Fruit fly (Drosophila melanogaster): ENCODE results near the gene CG31710.

The CG31710 gene

dm6 chr2L:9699615-9700014 lies 6.1 kb downstream of the CG31710 start, which contains the start of gene hoip:
Gene hoip, plus strand, starts transcription at chr2L:9699791.
- no peak for TF ChIP-seq Rel (GFP tag; optimal IDR thresholded peaks at IDR 0.05)
- TF ChIP-seq Rel (tag; optimal IDR thresholded peaks at IDR 0.05): peak; percentile 63
- TF ChIP-seq Dif (GFP tag; optimal IDR thresholded peaks at IDR 0.05; ENCODE audit: partially characterized antibody): no peak
- peak; percentile 43 for TF ChIP-seq brk (GFP tag; optimal IDR thresholded peaks at IDR 0.05)
- TF ChIP-seq Hnf4 (GFP tag; optimal IDR thresholded peaks at IDR 0.05): peak; percentile 14

- TF ChIP-seq Dif (GFP tag; optimal IDR thresholded peaks at IDR 0.05; ENCODE audit: partially characterized antibody) (peak; percentile 55), dmrt93B (GFP tag; optimal IDR thresholded peaks at IDR 0.05) (peak; percentile 8), foxo (GFP tag; optimal IDR thresholded peaks at IDR 0.05) (peak in 1 of 2 experiments; percentile 4), Sp1 (GFP tag; optimal IDR thresholded peaks at IDR 0.05) (peak; percentile 40), N (GFP tag; optimal IDR thresholded peaks at IDR 0.05) (no peak), GATAd (GFP tag; optimal IDR thresholded peaks at IDR 0.05) (no peak), pan (optimal IDR thresholded peaks at IDR 0.05) (no peak), CG9705 (GFP tag; optimal IDR thresholded peaks at IDR 0.05) (no peak), fru (GFP tag; optimal IDR thresholded peaks at IDR 0.05) (no peak), dl (GFP tag; optimal IDR thresholded peaks at IDR 0.05; ENCODE audit: insufficient read depth in 1 of 2, partially characterized antibody in 2 of 2) (no peak), h (GFP tag; optimal IDR thresholded peaks at IDR 0.05) (no peak), Myc (optimal IDR thresholded peaks at IDR 0.05) (no peak), dsf (GFP tag; optimal IDR thresholded peaks at IDR 0.05; ENCODE audit: borderline replicate concordance) (no peak), jim (GFP tag; optimal IDR thresholded peaks at IDR 0.05) (no peak), sv (GFP tag; optimal IDR thresholded peaks at IDR 0.05) (no peak), CG32264 (GFP tag; optimal IDR thresholded peaks at IDR 0.05) (no peak), Vsx2 (GFP tag; optimal IDR thresholded peaks at IDR 0.05; ENCODE audit: partially characterized antibody) (no peak), usp (GFP tag; optimal IDR thresholded peaks at IDR 0.05) (no peak), Hr78 (GFP tag; optimal IDR thresholded peaks at IDR 0.05) (no peak), Jra (GFP tag; optimal IDR thresholded peaks at IDR 0.05) (no peak), psq (GFP tag; optimal IDR thresholded peaks at IDR 0.05) (no peak), Rel (GFP tag; optimal IDR thresholded peaks at IDR 0.05) (no peak), Rel (tag; optimal IDR thresholded peaks at IDR 0.05) (peak; percentile 64), sage (GFP tag; optimal IDR thresholded peaks at IDR 0.05) (no peak), woc (GFP tag; optimal IDR thresholded peaks at IDR 0.05) (no peak), Mio (GFP tag; optimal IDR thresholded peaks at IDR 0.05) (no peak), Abd-B (GFP tag; optimal IDR thresholded peaks at IDR 0.05) (no peak), ey (GFP tag; optimal IDR thresholded peaks at IDR 0.05) (no peak), br (GFP tag; optimal IDR thresholded peaks at IDR 0.05) (peak; percentile 13), rgr (GFP tag; optimal IDR thresholded peaks at IDR 0.05) (peak; percentile 7), HLH106 (tag; optimal IDR thresholded peaks at IDR 0.05) (peak; percentile 30), Hr83 (GFP tag; optimal IDR thresholded peaks at IDR 0.05; ENCODE audit: poor library complexity, severe bottlenecking) (peak; percentile 5), Dfd (GFP tag; optimal IDR thresholded peaks at IDR 0.05) (no peak), OdsH (GFP tag; optimal IDR thresholded peaks at IDR 0.05) (no peak), CrebA (GFP tag; optimal IDR thresholded peaks at IDR 0.05; ENCODE audit: borderline replicate concordance) (no peak), lola (GFP tag; optimal IDR thresholded peaks at IDR 0.05) (no peak), tai (GFP tag; optimal IDR thresholded peaks at IDR 0.05) (no peak), Hnf4 (GFP tag; optimal IDR thresholded peaks at IDR 0.05) (peak; percentile 2), brk (GFP tag; optimal IDR thresholded peaks at IDR 0.05) (no peak)
These were observed 6.7 kb downstream of the CG31710 start, which contains the start of gene Pka-C1 for dm6 chr2L:9698923-9699493. Gene Pka-C1, minus strand, starts transcription at chr2L:9699297.

All from whole organism, wandering third instar larva.